Fruit fly (Drosophila melanogaster) whole organism, embryonic: ENCODE data around the gene Rack1.

Experiments
- Atf6 ChIP-seq: fragments of 200-800 bp; sonication (Bioruptor generic); IDR thresholded peaks from 2 replicates; pipeline ENCODE4 v1.3.6; 2022; ENCODE audit warnings: missing biosample characterization, missing genetic modification characterization
- CG10267 ChIP-seq: fragments of 200-800 bp; sonication (Bioruptor generic); optimal IDR thresholded peaks from 2 replicates; lab custom pipeline; 2018; ENCODE audit warnings: missing biosample characterization, mild to moderate bottlenecking, missing genetic modification characterization, moderate library complexity
- CG10979 ChIP-seq: fragments of 200-800 bp; sonication (Bioruptor generic); optimal IDR thresholded peaks from 2 replicates; lab custom pipeline; 2018; ENCODE audit warnings: missing biosample characterization, mild to moderate bottlenecking, missing genetic modification characterization, moderate library complexity
- CG11085 ChIP-seq: fragments of 200-800 bp; sonication (Bioruptor generic); IDR thresholded peaks from 2 replicates; pipeline ENCODE4 v1.3.6; 2022; ENCODE audit warnings: missing biosample characterization, missing genetic modification characterization
- CG15073 ChIP-seq: fragments of 200-800 bp; sonication (Bioruptor generic); optimal IDR thresholded peaks from 2 replicates; lab custom pipeline; 2016; ENCODE audit warnings: missing biosample characterization, missing genetic modification characterization
- CG16813 ChIP-seq: fragments of 200-800 bp; sonication (Bioruptor generic); IDR thresholded peaks from 3 replicates; pipeline ENCODE4 v1.3.6; 2022; ENCODE audit warnings: missing biosample characterization, missing genetic modification characterization; ENCODE audit not compliant: partially characterized antibody
- CG2120 ChIP-seq: fragments of 200-800 bp; sonication (Bioruptor generic); optimal IDR thresholded peaks from 3 replicates; lab custom pipeline; 2016; ENCODE audit warnings: missing biosample characterization, missing genetic modification characterization
- CG2678 ChIP-seq: fragments of 200-800 bp; sonication (Bioruptor generic); optimal IDR thresholded peaks from 3 replicates; lab custom pipeline; 2019; ENCODE audit warnings: missing biosample characterization, mild to moderate bottlenecking, missing genetic modification characterization, moderate library complexity
- CG2712 ChIP-seq: fragments of 200-800 bp; optimal IDR thresholded peaks from 3 replicates; lab custom pipeline; 2019; ENCODE audit warnings: missing biosample characterization, mild to moderate bottlenecking, missing genetic modification characterization, moderate library complexity
- CG32532 ChIP-seq: fragments of 200-800 bp; sonication (Bioruptor generic); IDR thresholded peaks from 2 replicates; pipeline ENCODE4 v1.3.6; 2022; ENCODE audit warnings: missing biosample characterization, missing genetic modification characterization
- CG3847 ChIP-seq: fragments of 200-800 bp; sonication (Bioruptor generic); IDR thresholded peaks from 2 replicates; pipeline ENCODE4 v1.3.6; 2022; ENCODE audit warnings: missing biosample characterization, missing genetic modification characterization
- CG4424 ChIP-seq: fragments of 200-800 bp; sonication (Bioruptor generic); optimal IDR thresholded peaks from 3 replicates; lab custom pipeline; 2016; ENCODE audit warnings: missing biosample characterization, missing genetic modification characterization
- CG4617 ChIP-seq: fragments of 200-800 bp; sonication (Bioruptor generic); optimal IDR thresholded peaks from 3 replicates; lab custom pipeline; 2016; ENCODE audit warnings: missing biosample characterization, missing genetic modification characterization, borderline replicate concordance
- CG4707 ChIP-seq: fragments of 200-800 bp; sonication (Bioruptor generic); optimal IDR thresholded peaks from 2 replicates; lab custom pipeline; 2018; ENCODE audit warnings: missing biosample characterization, mild to moderate bottlenecking, missing genetic modification characterization, moderate library complexity
- CG6689 ChIP-seq: fragments of 200-800 bp; sonication (Bioruptor generic); IDR thresholded peaks from 2 replicates; pipeline ENCODE4 v1.3.6; 2022; ENCODE audit warnings: missing biosample characterization, missing genetic modification characterization
- CG7839 ChIP-seq: fragments of 200-800 bp; sonication (Bioruptor generic); optimal IDR thresholded peaks from 3 replicates; lab custom pipeline; 2018; ENCODE audit warnings: missing biosample characterization, mild to moderate bottlenecking, missing genetic modification characterization, moderate library complexity
- CG9727 ChIP-seq: fragments of 200-800 bp; sonication (Bioruptor generic); optimal IDR thresholded peaks from 3 replicates; lab custom pipeline; 2017; ENCODE audit warnings: missing biosample characterization, mild to moderate bottlenecking, missing genetic modification characterization
- CG9932 ChIP-seq: fragments of 200-800 bp; sonication (Bioruptor generic); IDR thresholded peaks from 2 replicates; pipeline ENCODE4 v1.3.6; 2022; ENCODE audit warnings: missing biosample characterization, missing genetic modification characterization
- Dbx ChIP-seq: fragments of 200-800 bp; sonication (Bioruptor generic); IDR thresholded peaks from 3 replicates; pipeline ENCODE4 v1.3.6; 2022; ENCODE audit warnings: missing biosample characterization, missing genetic modification characterization
- Eip74EF ChIP-seq, 2 experiments: fragments of 200-800 bp in 1 of 2; fragments of >200 bp in 1 of 2; sonication (Bioruptor generic) in 1 of 2; optimal IDR thresholded peaks; 2 replicates each; lab custom pipeline; 2017 to 2019; ENCODE audit warnings: missing biosample characterization in 2 of 2, missing genetic modification characterization in 2 of 2, mild to moderate bottlenecking in 1 of 2, moderate library complexity in 1 of 2
- HLH54F ChIP-seq: fragments of 200-800 bp; sonication (Bioruptor generic); optimal IDR thresholded peaks from 3 replicates; lab custom pipeline; 2016; ENCODE audit warnings: missing biosample characterization, missing genetic modification characterization
- Hmr ChIP-seq: fragments of 200-800 bp; sonication (Bioruptor generic); optimal IDR thresholded peaks from 3 replicates; lab custom pipeline; 2017; ENCODE audit warnings: mild to moderate bottlenecking, missing biosample characterization, missing genetic modification reagents, missing genetic modification characterization
- MBD-R2 ChIP-seq: fragments of 200-800 bp; sonication (Bioruptor generic); IDR thresholded peaks from 2 replicates; pipeline ENCODE4 v1.3.6; 2022; ENCODE audit warnings: missing biosample characterization, missing genetic modification characterization
- Med ChIP-seq: fragments of 200-800 bp; sonication (Bioruptor generic); peaks from one replicate; lab custom pipeline; 2016; ENCODE audit warnings: missing biosample characterization, missing genetic modification characterization, mild to moderate bottlenecking, inconsistent platforms, moderate library complexity
- Myb ChIP-seq: fragments of 200-800 bp; sonication (Bioruptor generic); optimal IDR thresholded peaks from 2 replicates; lab custom pipeline; 2016; ENCODE audit warnings: missing biosample characterization, missing genetic modification characterization
- Oaz ChIP-seq: fragments of 200-800 bp; sonication (Bioruptor generic); IDR thresholded peaks from 2 replicates; pipeline ENCODE4 v1.3.6; 2022; ENCODE audit warnings: missing biosample characterization, missing genetic modification characterization
- PHDP ChIP-seq: fragments of 200-800 bp; sonication (Bioruptor generic); optimal IDR thresholded peaks from 3 replicates; lab custom pipeline; 2018; ENCODE audit warnings: missing biosample characterization, mild to moderate bottlenecking, missing genetic modification characterization, moderate library complexity
- Xrp1 ChIP-seq: fragments of 200-800 bp; sonication (Bioruptor generic); IDR thresholded peaks from 2 replicates; pipeline ENCODE4 v1.3.6; 2022; ENCODE audit warnings: missing biosample characterization, missing genetic modification characterization
- ap ChIP-seq: fragments of 200-800 bp; sonication (Bioruptor generic); IDR thresholded peaks from 2 replicates; pipeline ENCODE4 v1.3.6; 2022; ENCODE audit warnings: missing biosample characterization, missing genetic modification characterization
- ara ChIP-seq: fragments of 200-800 bp; sonication (Bioruptor generic); IDR thresholded peaks from 2 replicates; pipeline ENCODE4 v1.3.6; 2022; ENCODE audit warnings: missing biosample characterization, missing genetic modification characterization
- bsh ChIP-seq, 2 experiments: fragments of 200-800 bp; sonication (Bioruptor generic); optimal IDR thresholded peaks; 2 replicates each; lab custom pipeline; 2017 to 2018; ENCODE audit warnings: mild to moderate bottlenecking in 2 of 2, missing biosample characterization in 2 of 2, missing genetic modification characterization in 2 of 2, moderate library complexity in 1 of 2
- chm ChIP-seq: fragments of 200-800 bp; sonication (Bioruptor generic); IDR thresholded peaks from 2 replicates; pipeline ENCODE4 v1.3.6; 2022; ENCODE audit warnings: missing biosample characterization, missing genetic modification characterization
- dmrt11E ChIP-seq: fragments of 200-800 bp; sonication (Bioruptor generic); optimal IDR thresholded peaks from 3 replicates; lab custom pipeline; 2018; ENCODE audit warnings: missing biosample characterization, mild to moderate bottlenecking, missing genetic modification characterization, moderate library complexity
- dysf ChIP-seq: fragments of 200-800 bp; sonication (Bioruptor generic); IDR thresholded peaks from 3 replicates; pipeline ENCODE4 v1.3.6; 2022; ENCODE audit warnings: missing biosample characterization, missing genetic modification characterization
- grau ChIP-seq: fragments of 200-800 bp; optimal IDR thresholded peaks from 3 replicates; lab custom pipeline; 2019; ENCODE audit warnings: missing biosample characterization, mild to moderate bottlenecking, missing genetic modification characterization, moderate library complexity
- hkb ChIP-seq, 2 experiments: fragments of 200-800 bp in 1 of 2; fragments of >200 bp in 1 of 2; sonication (Bioruptor generic) in 1 of 2; IDR thresholded peaks in 1 of 2; optimal IDR thresholded peaks in 1 of 2; 2 replicates each; pipeline versions ENCODE4 v1.3.6 to Lab custom; 2017 to 2022; ENCODE audit warnings: missing biosample characterization in 1 of 2, missing genetic modification characterization in 1 of 2
- ind ChIP-seq: fragments of 200-800 bp; sonication (Bioruptor generic); optimal IDR thresholded peaks from 3 replicates; lab custom pipeline; 2016; ENCODE audit warnings: missing biosample characterization, missing genetic modification characterization
- lab ChIP-seq: fragments of 200-800 bp; sonication (Bioruptor generic); optimal IDR thresholded peaks from 3 replicates; lab custom pipeline; 2017; ENCODE audit warnings: missing biosample characterization, missing genetic modification characterization, mild to moderate bottlenecking, moderate library complexity, missing genetic modification reagents
- lilli ChIP-seq: fragments of 200-800 bp; sonication (Bioruptor generic); optimal IDR thresholded peaks from 3 replicates; lab custom pipeline; 2016; ENCODE audit warnings: missing biosample characterization, missing genetic modification characterization
- lmd ChIP-seq: fragments of 200-800 bp; sonication (Bioruptor generic); IDR thresholded peaks from 2 replicates; pipeline ENCODE4 v1.3.6; 2022; ENCODE audit warnings: missing biosample characterization, missing genetic modification characterization
- otp ChIP-seq: fragments of 200-800 bp; sonication (Bioruptor generic); IDR thresholded peaks from 3 replicates; pipeline ENCODE4, ENCODE4 v1.3.6; 2022; ENCODE audit warnings: missing biosample characterization, missing genetic modification characterization
- ranshi ChIP-seq: fragments of 200-800 bp; sonication (Bioruptor generic); IDR thresholded peaks from 2 replicates; pipeline ENCODE4 v1.3.6; 2022; ENCODE audit warnings: missing biosample characterization, missing genetic modification characterization
- rib ChIP-seq: fragments of 200-800 bp; sonication (Bioruptor generic); IDR thresholded peaks from 2 replicates; pipeline ENCODE4 v1.3.6; 2022; ENCODE audit warnings: missing biosample characterization, missing genetic modification characterization
- row ChIP-seq: fragments of 200-800 bp; sonication (Bioruptor generic); IDR thresholded peaks from 3 replicates; pipeline ENCODE4 v1.3.6; 2022; ENCODE audit warnings: missing biosample characterization, missing genetic modification characterization
- sens-2 ChIP-seq: fragments of 200-800 bp; sonication (Bioruptor generic); IDR thresholded peaks from 2 replicates; pipeline ENCODE4 v1.3.6; 2022; ENCODE audit warnings: missing biosample characterization, missing genetic modification characterization
- stc ChIP-seq: fragments of 200-800 bp; sonication (Bioruptor generic); IDR thresholded peaks from 2 replicates; pipeline ENCODE4 v1.3.6; 2022; ENCODE audit warnings: missing biosample characterization, missing genetic modification characterization
- tll ChIP-seq, 2 experiments: fragments of 200-800 bp in 1 of 2; fragments of >200 bp in 1 of 2; sonication (Bioruptor generic) in 1 of 2; optimal IDR thresholded peaks; 2 replicates each; lab custom pipeline; 2017 to 2019; ENCODE audit warnings: missing biosample characterization in 2 of 2, missing genetic modification characterization in 2 of 2, mild to moderate bottlenecking in 1 of 2, moderate library complexity in 1 of 2

Gene Rack1

dm6 chr2L:7875676-7876075 is 48.6 kb upstream of the Rack1 start (continued):
- TF ChIP-seq Myb = no peak
- no peak for TF ChIP-seq Hmr (GFP tag; lab: Kevin White, UChicago)
- TF ChIP-seq MBD-R2 (GFP tag; lab: Robert Waterston, UW) = peak; percentile 31; the same call in 1 of the 2 replicates
- TF ChIP-seq Oaz = 0 out of 2 replicates have a peak, but pooled peaks have one; percentile 6
- no peak for TF ChIP-seq stc (GFP tag; lab: Robert Waterston, UW)
- TF ChIP-seq Dbx (GFP tag; lab: Robert Waterston, UW) = peak; percentile 54; the same call in 2 of the 3 replicates
- TF ChIP-seq hkb (optimal IDR thresholded peaks at IDR 0.05; lab: Kevin White, UChicago) = no peak
- TF ChIP-seq hkb (GFP tag; IDR thresholded peaks at IDR 0.05; lab: Robert Waterston, UW) = peak; percentile 32; the same call in 1 of the 2 replicates
- peak; percentile 34; the same call in 1 of the 2 replicates for TF ChIP-seq chm (GFP tag; lab: Robert Waterston, UW)
- no peak for TF ChIP-seq HLH54F (GFP tag; lab: Kevin White, UChicago)
- TF ChIP-seq dmrt11E = peak; percentile 13
- peak; percentile 5 for TF ChIP-seq ind (GFP tag; lab: Kevin White, UChicago)
- TF ChIP-seq lmd (GFP tag; lab: Robert Waterston, UW) = peak; percentile 15; the same call in 1 of the 2 replicates
- TF ChIP-seq CG3847 (GFP tag; lab: Robert Waterston, UW) = no peak
- TF ChIP-seq CG4707 = no peak
- TF ChIP-seq Med (GFP tag; lab: Kevin White, UChicago) = peak; percentile 52
- TF ChIP-seq CG10979 = peak; percentile 14
- peak; percentile 38 for TF ChIP-seq lilli (GFP tag; lab: Kevin White, UChicago)
- no peak for TF ChIP-seq ara (GFP tag; lab: Robert Waterston, UW)
- peak; percentile 57; the same call in 1 of the 3 replicates for TF ChIP-seq dysf
- TF ChIP-seq CG16813 (GFP tag; lab: Robert Waterston, UW) = no peak
- peak; percentile 32; the same call in 1 of the 2 replicates for TF ChIP-seq CG6689 (GFP tag; lab: Robert Waterston, UW)
- TF ChIP-seq rib (GFP tag; lab: Robert Waterston, UW) = no peak
- no peak for TF ChIP-seq CG15073 (GFP tag; lab: Kevin White, UChicago)
- peak in 1 of 2 experiments; percentile 10 for TF ChIP-seq bsh (GFP tag; optimal IDR thresholded peaks at IDR 0.05; lab: Kevin White, UChicago)
- peak; percentile 69 for TF ChIP-seq Atf6 (GFP tag; lab: Robert Waterston, UW)
- TF ChIP-seq row (GFP tag; lab: Robert Waterston, UW) = peak; percentile 54
- peak; percentile 37 for TF ChIP-seq CG9727
- TF ChIP-seq PHDP (tag; lab: Kevin White, UChicago) = peak; percentile 16
- no peak for TF ChIP-seq tll (GFP tag; optimal IDR thresholded peaks at IDR 0.05; lab: Kevin White, UChicago)
- TF ChIP-seq CG4424 = peak; percentile 12
- TF ChIP-seq lab = peak; percentile 37
- TF ChIP-seq CG2712 = peak; percentile 6
- peak; percentile 39 for TF ChIP-seq CG2678 (tag; lab: Kevin White, UChicago)
- peak; percentile 59; the same call in 1 of the 2 replicates for TF ChIP-seq Xrp1 (GFP tag; lab: Robert Waterston, UW)
- TF ChIP-seq CG10267 (tag; lab: Kevin White, UChicago) = peak; percentile 3
- peak; percentile 30 for TF ChIP-seq CG7839 (tag; lab: Kevin White, UChicago)
- peak; percentile 15; the same call in 1 of the 2 replicates for TF ChIP-seq ap (GFP tag; lab: Robert Waterston, UW)
- no peak for TF ChIP-seq sens-2 (GFP tag; lab: Robert Waterston, UW)
- peak; percentile 29 for TF ChIP-seq CG2120
- TF ChIP-seq ranshi = peak; percentile 51; the same call in 1 of the 2 replicates
- TF ChIP-seq CG9932 (GFP tag; lab: Robert Waterston, UW) = peak; percentile 33; the same call in 1 of the 2 replicates
- TF ChIP-seq otp = 0 out of 3 replicates have a peak, but pooled peaks have one; percentile 18
- 0 out of 2 replicates have a peak, but pooled peaks have one; percentile 6 for TF ChIP-seq CG11085
- TF ChIP-seq Eip74EF (GFP tag; optimal IDR thresholded peaks at IDR 0.05; lab: Kevin White, UChicago) = peak in 1 of 2 experiments; percentile 2
- peak; percentile 38; the same call in 1 of the 2 replicates for TF ChIP-seq CG32532 (GFP tag; lab: Robert Waterston, UW)
- peak; percentile 34 for TF ChIP-seq grau (tag; lab: Kevin White, UChicago)
- TF ChIP-seq CG4617 (GFP tag; lab: Kevin White, UChicago) = no peak
- TF ChIP-seq, all 482 proteins: peak for 55
